Worm (Caenorhabditis elegans): ENCODE data around the gene C29A12.6.

Gene C29A12.6

ce11 chrV:10858340-10858739 is 11.3 kb downstream of the C29A12.6 start (continued):
- TF ChIP-seq dmd-4 (tag; optimal IDR thresholded peaks at IDR 0.05) (no peak), nhr-77 (tag; optimal IDR thresholded peaks at IDR 0.05) (no peak), crh-2 (tag; optimal IDR thresholded peaks at IDR 0.05) (peak; percentile 62), fos-1 (tag; optimal IDR thresholded peaks at IDR 0.05) (peak; percentile 39), nhr-6 (tag; optimal IDR thresholded peaks at IDR 0.05) (peak; percentile 54), zag-1 (tag; optimal IDR thresholded peaks at IDR 0.05) (peak; percentile 84), lin-13 (GFP tag; optimal IDR thresholded peaks at IDR 0.05) (peak; percentile 37), elt-3 (tag; optimal IDR thresholded peaks at IDR 0.05) (no peak), nhr-11 (tag; optimal IDR thresholded peaks at IDR 0.05) (no peak), nhr-23 (tag; optimal IDR thresholded peaks at IDR 0.05) (no peak), lsy-2 (tag; optimal IDR thresholded peaks at IDR 0.05) (peak in 1 of 2 experiments; percentile 84)

DNA sequence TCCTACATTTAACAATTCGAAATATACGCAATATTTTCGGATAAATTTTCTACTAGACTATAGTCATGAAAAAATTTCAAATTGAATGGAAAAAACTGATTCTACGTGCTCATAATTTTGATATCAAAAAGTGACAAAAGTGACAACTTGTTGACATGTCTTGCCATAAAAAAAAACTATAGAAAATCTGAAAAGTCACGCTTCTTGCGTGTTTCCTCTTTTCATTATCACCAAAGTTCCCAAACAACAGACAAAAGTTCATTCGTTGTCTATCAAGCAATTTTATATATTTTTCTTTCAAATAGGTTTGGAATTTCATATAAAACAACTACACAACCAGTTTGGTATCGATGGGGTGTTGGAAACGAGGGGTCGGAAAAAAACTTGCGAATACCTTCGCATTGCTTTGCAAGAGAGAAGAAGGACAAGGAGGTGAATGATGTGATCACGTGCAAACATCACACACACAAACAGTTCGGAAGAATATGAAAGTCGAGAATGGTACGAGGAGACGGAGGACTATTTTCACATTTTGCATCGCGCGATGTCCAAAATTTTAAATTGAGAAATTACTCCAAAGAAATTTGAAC is 12.2 kb downstream of the C29A12.6 start:
- TF ChIP-seq F13H6.1 (tag; optimal IDR thresholded peaks at IDR 0.05) (peak; percentile 18), nhr-25 (tag; optimal IDR thresholded peaks at IDR 0.05) (peak; percentile 56), nhr-129 (tag; optimal IDR thresholded peaks at IDR 0.05) (peak; percentile 47), dmd-4 (tag; optimal IDR thresholded peaks at IDR 0.05) (no peak)

DNA sequence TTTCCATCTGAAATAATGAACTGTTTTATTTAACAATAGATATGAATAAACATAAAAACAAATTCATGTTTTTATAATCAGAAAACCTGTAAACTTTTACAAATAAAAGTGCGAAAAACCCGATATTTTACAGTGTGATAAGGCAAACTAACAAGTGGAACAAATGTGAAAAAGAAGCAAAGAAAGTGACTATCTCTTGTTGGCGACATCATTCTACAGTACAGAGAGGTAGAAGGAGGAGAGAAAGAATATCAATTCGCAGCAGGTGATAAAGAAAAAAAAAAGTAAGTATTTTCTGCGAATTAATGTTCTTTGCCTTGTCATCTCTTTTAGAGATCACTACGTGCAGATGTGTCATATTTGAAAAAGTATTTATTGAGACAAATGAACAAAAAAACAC is 12.8 kb downstream of the C29A12.6 start:
- TF ChIP-seq elt-1 (tag; optimal IDR thresholded peaks at IDR 0.05) = no peak
- TF ChIP-seq gmeb-1 (tag; optimal IDR thresholded peaks at IDR 0.05) = peak; percentile 24
- no peak for TF ChIP-seq peb-1 (tag; optimal IDR thresholded peaks at IDR 0.05)
- peak; percentile 18 for TF ChIP-seq nhr-25 (tag; optimal IDR thresholded peaks at IDR 0.05)
- TF ChIP-seq Y55F3AM.14 (GFP tag; optimal IDR thresholded peaks at IDR 0.05) = peak; percentile 66
- peak; percentile 11 for TF ChIP-seq F13H6.1 (tag; optimal IDR thresholded peaks at IDR 0.05)
- peak; percentile 44 for TF ChIP-seq blmp-1 (tag; optimal IDR thresholded peaks at IDR 0.05; ENCODE audit: insufficient read depth)
- peak; percentile 3 for TF ChIP-seq C34F6.9 (tag; optimal IDR thresholded peaks at IDR 0.05)
- no peak for TF ChIP-seq ceh-16 (tag; optimal IDR thresholded peaks at IDR 0.05)
- TF ChIP-seq sma-3 (GFP tag; optimal IDR thresholded peaks at IDR 0.05) = peak; percentile 17
- TF ChIP-seq sma-9 (GFP tag; optimal IDR thresholded peaks at IDR 0.05) = peak; percentile 77
- TF ChIP-seq sma-9 (tag; optimal IDR thresholded peaks at IDR 0.05) = no peak
- peak; percentile 94 for TF ChIP-seq fos-1 (tag; optimal IDR thresholded peaks at IDR 0.05)

ce11 chrV:10860526-10861037 is 13.6 kb downstream of the C29A12.6 start:
- TF ChIP-seq nhr-25 (tag; optimal IDR thresholded peaks at IDR 0.05) = peak; percentile 17
- no peak for TF ChIP-seq peb-1 (tag; optimal IDR thresholded peaks at IDR 0.05)
- TF ChIP-seq egl-27 (tag; optimal IDR thresholded peaks at IDR 0.05) = peak; percentile 41
- TF ChIP-seq blmp-1 (tag; optimal IDR thresholded peaks at IDR 0.05; ENCODE audit: insufficient read depth) = peak; percentile 18
- peak; percentile 72 for TF ChIP-seq sma-9 (GFP tag; optimal IDR thresholded peaks at IDR 0.05)
- TF ChIP-seq sma-9 (tag; optimal IDR thresholded peaks at IDR 0.05) = no peak
- TF ChIP-seq Y55F3AM.14 (GFP tag; optimal IDR thresholded peaks at IDR 0.05) = no peak
- no peak for TF ChIP-seq R02D3.7 (tag; optimal IDR thresholded peaks at IDR 0.05)
- peak; percentile 52 for TF ChIP-seq ceh-16 (tag; optimal IDR thresholded peaks at IDR 0.05)

DNA sequence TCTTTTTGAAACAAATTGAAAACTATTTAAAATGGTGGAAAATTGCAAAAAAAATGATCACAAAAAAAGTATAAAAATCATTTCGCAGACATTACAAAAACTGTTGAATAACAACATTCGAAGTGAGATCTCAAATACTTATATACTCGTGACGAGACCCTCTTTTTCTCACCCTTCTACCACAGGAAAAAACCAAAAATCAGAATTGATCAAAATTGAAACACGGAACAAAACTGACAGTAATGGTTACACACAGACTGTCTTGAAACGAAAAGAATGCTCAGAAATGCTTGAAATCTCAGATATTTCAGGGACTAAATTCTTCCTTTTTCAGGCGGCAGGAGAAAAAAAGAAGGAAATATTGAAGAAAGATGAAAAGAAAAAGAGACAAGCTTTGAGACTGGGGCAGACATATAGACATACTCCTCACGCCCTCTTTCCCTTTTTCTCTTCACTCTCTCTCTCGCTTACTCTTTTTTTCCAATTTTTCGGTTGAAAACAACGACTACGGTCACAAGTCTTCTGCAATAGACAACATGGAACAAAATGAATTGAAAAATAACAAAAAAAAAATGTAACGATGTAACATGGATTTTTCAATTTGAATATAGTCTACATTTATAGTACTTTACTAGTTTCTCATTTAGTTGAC is 14.7 kb downstream of the C29A12.6 start:
- TF ChIP-seq lsy-2 (tag; optimal IDR thresholded peaks at IDR 0.05) (peak in 1 of 2 experiments; percentile 36), gmeb-1 (tag; optimal IDR thresholded peaks at IDR 0.05) (no peak), Y55F3AM.14 (GFP tag; optimal IDR thresholded peaks at IDR 0.05) (peak; percentile 54), nhr-129 (tag; optimal IDR thresholded peaks at IDR 0.05) (peak; percentile 74), mdl-1 (tag; optimal IDR thresholded peaks at IDR 0.05) (no peak), sma-9 (GFP tag; optimal IDR thresholded peaks at IDR 0.05) (peak; percentile 37), sma-9 (tag; optimal IDR thresholded peaks at IDR 0.05) (no peak), ceh-82 (tag; optimal IDR thresholded peaks at IDR 0.05) (no peak), egl-27 (tag; optimal IDR thresholded peaks at IDR 0.05) (no peak), lin-11 (tag; optimal IDR thresholded peaks at IDR 0.05) (no peak), ztf-1 (GFP tag; conservative IDR thresholded peaks at IDR 0.05) (no peak), blmp-1 (tag; optimal IDR thresholded peaks at IDR 0.05; ENCODE audit: insufficient read depth) (no peak), F13H6.1 (tag; optimal IDR thresholded peaks at IDR 0.05) (peak; percentile 7), unc-55 (GFP tag; optimal IDR thresholded peaks at IDR 0.05) (peak; percentile 41), aly-2 (tag; optimal IDR thresholded peaks at IDR 0.05) (no peak), skn-1 (tag; optimal IDR thresholded peaks at IDR 0.05) (no peak), zag-1 (tag; optimal IDR thresholded peaks at IDR 0.05) (no peak), nhr-23 (tag; optimal IDR thresholded peaks at IDR 0.05) (no peak), C34F6.9 (tag; optimal IDR thresholded peaks at IDR 0.05) (peak; percentile 71), nhr-6 (tag; optimal IDR thresholded peaks at IDR 0.05) (no peak), R02D3.7 (tag; optimal IDR thresholded peaks at IDR 0.05) (no peak), elt-3 (tag; optimal IDR thresholded peaks at IDR 0.05) (no peak), ztf-4 (tag; optimal IDR thresholded peaks at IDR 0.05) (peak; percentile 38), crh-2 (tag; optimal IDR thresholded peaks at IDR 0.05) (no peak), nhr-25 (tag; optimal IDR thresholded peaks at IDR 0.05) (no peak), unc-62 (GFP tag; optimal IDR thresholded peaks at IDR 0.05) (no peak), unc-39 (tag; optimal IDR thresholded peaks at IDR 0.05) (no peak), ZK546.5 (tag; optimal IDR thresholded peaks at IDR 0.05) (no peak), nhr-21 (tag; optimal IDR thresholded peaks at IDR 0.05) (no peak), ztf-11 (tag; optimal IDR thresholded peaks at IDR 0.05) (no peak), lin-39 (tag; optimal IDR thresholded peaks at IDR 0.05) (no peak)
